Worm (Caenorhabditis elegans) whole organism, midembryonic: ENCODE data around the gene C47E12.13.
"Not testable (repeated sequence)": the region's sequence is repeated elsewhere in the genome, so short reads cannot be mapped to it uniquely, and the experiment has no call there.

Experiments
- T22C8.4 ChIP-seq: fragments of 200-800 bp; sonication (Bioruptor generic); IDR thresholded peaks from 2 replicates; pipeline ENCODE4 v1.3.6; 2022; ENCODE audit warnings: missing genetic modification characterization, missing compliant biosample characterization
- cog-1 ChIP-seq: sonication (generic microtip); optimal IDR thresholded peaks from 2 replicates; lab custom pipeline; 2016; ENCODE audit warnings: missing genetic modification characterization, missing compliant biosample characterization
- flt-1 ChIP-seq: fragments of 200-800 bp; sonication (Bioruptor generic); IDR thresholded peaks from 2 replicates; pipeline ENCODE4 v1.3.6; 2022; ENCODE audit warnings: missing genetic modification characterization, missing compliant biosample characterization
- klf-2 ChIP-seq: fragments of 200-800 bp; sonication (Bioruptor generic); conservative IDR thresholded peaks from 2 replicates; pipeline ENCODE4 v1.3.6; 2022; ENCODE audit warnings: missing genetic modification reagents, missing genetic modification characterization, missing compliant biosample characterization
- med-1 ChIP-seq: sonication (generic microtip); optimal IDR thresholded peaks from 2 replicates; lab custom pipeline; 2017; ENCODE audit warnings: missing genetic modification characterization, mild to moderate bottlenecking, missing compliant biosample characterization, antibody characterized with exemption, missing genetic modification reagents; ENCODE audit not compliant: insufficient read depth
- ref-1 ChIP-seq: fragments of 200-800 bp; sonication (Bioruptor generic); conservative IDR thresholded peaks from 2 replicates; pipeline ENCODE4 v1.3.6; 2022; ENCODE audit warnings: missing genetic modification reagents, missing genetic modification characterization, missing compliant biosample characterization
- tab-1 ChIP-seq: fragments of 200-800 bp; sonication (Bioruptor generic); IDR thresholded peaks from 2 replicates; pipeline ENCODE4 v1.3.6; 2022; ENCODE audit warnings: missing genetic modification characterization, missing compliant biosample characterization
- ztf-23 ChIP-seq: fragments of 200-800 bp; sonication (Bioruptor generic); IDR thresholded peaks from 2 replicates; pipeline ENCODE4 v1.3.6; 2022; ENCODE audit warnings: missing genetic modification reagents, missing genetic modification characterization, missing compliant biosample characterization
- ztf-29 ChIP-seq: fragments of 200-800 bp; sonication (Bioruptor generic); IDR thresholded peaks from 2 replicates; pipeline ENCODE4 v1.3.6; 2022; ENCODE audit warnings: missing genetic modification reagents, missing genetic modification characterization, missing compliant biosample characterization

Gene C47E12.13

ce11 chrIV:10033053-10033452 lies 26.4 kb upstream of the C47E12.13 start, which contains the start of gene F44D12.6:
Gene F44D12.6, plus strand, starts transcription at chrIV:10033353.
- TF ChIP-seq T22C8.4 (GFP tag; lab: Robert Waterston, UW) (no peak), med-1 (GFP tag; lab: Kevin White, UChicago) (no peak), ztf-23 (GFP tag; lab: Robert Waterston, UW) (no peak), cog-1 (tag; lab: Kevin White, UChicago) (no peak), flt-1 (GFP tag; lab: Robert Waterston, UW) (no peak), tab-1 (no peak), ref-1 (GFP tag; lab: Robert Waterston, UW) (no peak), ztf-29 (no peak), klf-2 (GFP tag; lab: Robert Waterston, UW) (no peak)

- TF ChIP-seq ztf-29; flt-1 (GFP tag; lab: Robert Waterston, UW); tab-1: not testable (repeated sequence)
Measured at ce11 chrIV:10028779-10029178, 22.1 kb upstream of the C47E12.13 start, which contains the start of the genes F44D12.16 and msd-2. Gene F44D12.16, plus strand, starts transcription at chrIV:10029079. Gene msd-2, plus strand, starts transcription at chrIV:10029083.

DNA sequence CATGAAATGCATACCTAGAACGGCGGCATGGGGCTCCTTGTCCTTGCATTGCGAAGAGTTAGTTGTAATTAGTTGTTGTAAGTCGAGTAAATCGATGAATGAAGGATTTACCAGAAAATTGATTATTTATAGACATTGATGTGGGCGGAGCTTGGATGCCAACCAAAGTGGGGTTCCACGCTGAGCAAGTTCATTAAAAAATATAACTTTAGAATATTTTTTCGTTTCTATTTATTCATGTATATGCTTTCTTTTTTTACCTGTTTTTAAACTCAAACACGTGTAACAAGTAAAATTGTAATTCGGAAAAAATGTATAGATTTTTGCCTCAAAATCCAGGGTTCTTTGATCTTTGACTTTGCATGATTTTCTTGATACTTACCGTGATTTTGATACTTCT lies 20.9 kb upstream of the C47E12.13 start, which contains the start of gene gipc-2:
Gene gipc-2, minus strand, starts transcription at position 101 of the 400 bp plus-strand sequence.
- TF ChIP-seq tab-1: no peak
- TF ChIP-seq ztf-29: no peak
- no peak for TF ChIP-seq flt-1 (GFP tag; lab: Robert Waterston, UW)
- TF ChIP-seq T22C8.4 (GFP tag; lab: Robert Waterston, UW): no peak
- TF ChIP-seq med-1 (GFP tag; lab: Kevin White, UChicago): no peak
- TF ChIP-seq ref-1 (GFP tag; lab: Robert Waterston, UW): no peak
- TF ChIP-seq cog-1 (tag; lab: Kevin White, UChicago): no peak
- no peak for TF ChIP-seq ztf-23 (GFP tag; lab: Robert Waterston, UW)

ce11 chrIV:10026129-10026528 lies 19.4 kb upstream of the C47E12.13 start:
- TF ChIP-seq ref-1 (GFP tag; lab: Robert Waterston, UW) (no peak), cog-1 (tag; lab: Kevin White, UChicago) (no peak), klf-2 (GFP tag; lab: Robert Waterston, UW) (no peak), ztf-23 (GFP tag; lab: Robert Waterston, UW) (no peak), med-1 (GFP tag; lab: Kevin White, UChicago) (no peak)

DNA sequence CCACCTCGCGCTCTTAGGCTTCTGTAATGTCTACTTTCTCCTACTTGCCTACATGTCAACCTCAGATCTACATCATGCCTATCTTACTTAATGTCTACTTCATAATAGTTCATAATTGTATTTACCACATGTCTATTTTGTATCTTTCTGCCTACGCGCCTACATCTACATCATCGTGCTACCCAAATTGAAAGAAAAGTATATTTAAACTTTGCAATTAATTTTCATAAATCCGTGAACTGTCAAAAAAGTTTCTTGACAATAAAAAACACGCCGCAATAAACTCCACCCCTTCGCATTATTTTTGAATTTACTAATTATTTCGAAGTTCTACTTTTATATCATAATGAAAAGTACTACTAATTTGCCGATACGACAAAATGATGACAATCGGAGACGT lies 16.3 kb upstream of the C47E12.13 start, which contains the start of gene F44D12.8:
Gene F44D12.8, plus strand, starts transcription at position 301 of the 400 bp plus-strand sequence.
- TF ChIP-seq cog-1 (tag; lab: Kevin White, UChicago): no peak
- no peak for TF ChIP-seq tab-1
- TF ChIP-seq ref-1 (GFP tag; lab: Robert Waterston, UW): no peak
- TF ChIP-seq T22C8.4 (GFP tag; lab: Robert Waterston, UW): no peak
- TF ChIP-seq ztf-29: no peak
- no peak for TF ChIP-seq med-1 (GFP tag; lab: Kevin White, UChicago)
- TF ChIP-seq klf-2 (GFP tag; lab: Robert Waterston, UW): no peak
- TF ChIP-seq ztf-23 (GFP tag; lab: Robert Waterston, UW): no peak
- TF ChIP-seq flt-1 (GFP tag; lab: Robert Waterston, UW): no peak

ce11 chrIV:10021283-10021682 lies 14.6 kb upstream of the C47E12.13 start, which contains the start of gene F44D12.19:
Gene F44D12.19, plus strand, starts transcription at chrIV:10021583.
- TF ChIP-seq ztf-23 (GFP tag; lab: Robert Waterston, UW) (no peak), flt-1 (GFP tag; lab: Robert Waterston, UW) (no peak), ztf-29 (no peak), tab-1 (no peak), ref-1 (GFP tag; lab: Robert Waterston, UW) (no peak), med-1 (GFP tag; lab: Kevin White, UChicago) (no peak), klf-2 (GFP tag; lab: Robert Waterston, UW) (no peak), T22C8.4 (GFP tag; lab: Robert Waterston, UW) (no peak), cog-1 (tag; lab: Kevin White, UChicago) (no peak)

- TF ChIP-seq T22C8.4 (GFP tag; lab: Robert Waterston, UW) (no peak), klf-2 (GFP tag; lab: Robert Waterston, UW) (no peak), flt-1 (GFP tag; lab: Robert Waterston, UW) (no peak), ref-1 (GFP tag; lab: Robert Waterston, UW) (no peak), ztf-29 (no peak)
Measured at ce11 chrIV:10017633-10018032, 10.9 kb upstream of the C47E12.13 start, which contains the start of gene F44D12.2. Gene F44D12.2, minus strand, starts transcription at chrIV:10017733.

ce11 chrIV:10016977-10017376 lies 10.3 kb upstream of the C47E12.13 start, which contains the start of gene ent-7:
Gene ent-7, plus strand, starts transcription at chrIV:10017277.
- TF ChIP-seq ztf-23 (GFP tag; lab: Robert Waterston, UW) (no peak), T22C8.4 (GFP tag; lab: Robert Waterston, UW) (no peak), ref-1 (GFP tag; lab: Robert Waterston, UW) (no peak)

- TF ChIP-seq cog-1 (tag; lab: Kevin White, UChicago): no peak
- no peak for TF ChIP-seq med-1 (GFP tag; lab: Kevin White, UChicago)
- TF ChIP-seq ztf-23 (GFP tag; lab: Robert Waterston, UW): no peak
- no peak for TF ChIP-seq ref-1 (GFP tag; lab: Robert Waterston, UW)
- TF ChIP-seq ztf-29: no peak
- TF ChIP-seq T22C8.4 (GFP tag; lab: Robert Waterston, UW): no peak
- no peak for TF ChIP-seq klf-2 (GFP tag; lab: Robert Waterston, UW)
- no peak for TF ChIP-seq flt-1 (GFP tag; lab: Robert Waterston, UW)
- TF ChIP-seq tab-1: no peak
Measured at ce11 chrIV:10009536-10009935, 2.8 kb upstream of the C47E12.13 start, which contains the start of gene magu-4. Gene magu-4, plus strand, starts transcription at chrIV:10009753.

- TF ChIP-seq ref-1 (GFP tag; lab: Robert Waterston, UW) (no peak), cog-1 (tag; lab: Kevin White, UChicago) (no peak), ztf-23 (GFP tag; lab: Robert Waterston, UW) (no peak), med-1 (GFP tag; lab: Kevin White, UChicago) (no peak)
Measured at ce11 chrIV:10007758-10008157, 1.1 kb upstream of the C47E12.13 start.
